Worm (Caenorhabditis elegans) whole organism, L2 larva: ENCODE measurements around the gene Y32B12C.1.

ENCODE experiments used
- C34F6.9 ChIP-seq: fragments of 150-350 bp; optimal IDR thresholded peaks from 2 replicates; lab custom pipeline; 2014; ENCODE audit warnings: missing biosample characterization, missing genetic modification characterization
- aly-2 ChIP-seq: fragments of 150-350 bp; optimal IDR thresholded peaks from 2 replicates; lab custom pipeline; 2014; ENCODE audit warnings: missing biosample characterization, missing genetic modification characterization
- elt-1 ChIP-seq: fragments of 150-350 bp; optimal IDR thresholded peaks from 2 replicates; lab custom pipeline; 2014; ENCODE audit warnings: missing biosample characterization, missing genetic modification characterization
- lin-11 ChIP-seq: fragments of 150-350 bp; sonication (generic microtip); optimal IDR thresholded peaks from 2 replicates; lab custom pipeline; 2014; ENCODE audit warnings: missing biosample characterization, missing genetic modification characterization, inconsistent platforms, mixed read lengths
- lin-13 ChIP-seq: fragments of 150-350 bp; optimal IDR thresholded peaks from 2 replicates; lab custom pipeline; 2014; ENCODE audit warnings: missing biosample characterization, missing genetic modification reagents, missing genetic modification characterization
- lsy-2 ChIP-seq, 2 experiments: fragments of 150-350 bp in 1 of 2; sonication (generic microtip) in 1 of 2; optimal IDR thresholded peaks; 2 replicates each; lab custom pipeline; 2014 to 2017; ENCODE audit warnings: missing biosample characterization in 2 of 2, missing genetic modification characterization in 2 of 2
- nhr-12 ChIP-seq: fragments of 150-350 bp; optimal IDR thresholded peaks from 2 replicates; lab custom pipeline; 2014; ENCODE audit warnings: missing biosample characterization, missing genetic modification characterization
- nhr-77 ChIP-seq: fragments of 150-350 bp; optimal IDR thresholded peaks from 2 replicates; lab custom pipeline; 2014; ENCODE audit warnings: missing biosample characterization, missing genetic modification characterization
- ztf-11 ChIP-seq: sonication (generic microtip); optimal IDR thresholded peaks from 2 replicates; lab custom pipeline; 2017; ENCODE audit warnings: missing biosample characterization, missing genetic modification characterization

- TF ChIP-seq aly-2, result no peak
- no peak for TF ChIP-seq C34F6.9
- TF ChIP-seq nhr-12 (tag; lab: Kevin White, UChicago), result no peak
- no peak for TF ChIP-seq lin-11 (tag; lab: Kevin White, UChicago)
- TF ChIP-seq lsy-2 (tag; optimal IDR thresholded peaks at IDR 0.05; lab: Kevin White, UChicago), result no peak
- no peak for TF ChIP-seq ztf-11 (tag; lab: Kevin White, UChicago)
- no peak for TF ChIP-seq lin-13
- TF ChIP-seq elt-1 (tag; lab: Kevin White, UChicago), result no peak
- no peak for TF ChIP-seq nhr-77 (tag; lab: Kevin White, UChicago)
Measured at ce11 chrV:16568056-16568455, 38.4 kb upstream of the Y32B12C.1 start.
